Worm (Caenorhabditis elegans) whole organism, early embryonic: Measurements from ENCODE around the gene dif-1.

Source experiments
- B0310.2 ChIP-seq: sonication (generic microtip); optimal IDR thresholded peaks from 2 replicates; lab custom pipeline; 2016; ENCODE audit warnings: mild to moderate bottlenecking, missing genetic modification characterization, missing compliant biosample characterization
- F13C5.2 ChIP-seq: sonication (generic microtip); optimal IDR thresholded peaks from 2 replicates; lab custom pipeline; 2017; ENCODE audit warnings: mild to moderate bottlenecking, missing genetic modification characterization, inconsistent platforms, missing compliant biosample characterization
- aly-1 ChIP-seq: sonication (generic microtip); optimal IDR thresholded peaks from 2 replicates; lab custom pipeline; 2016; ENCODE audit warnings: missing genetic modification characterization, missing compliant biosample characterization
- ama-1 ChIP-seq: fragments of 150-350 bp; optimal IDR thresholded peaks from 2 replicates; lab custom pipeline; 2014
- ceh-36 ChIP-seq: sonication (generic microtip); optimal IDR thresholded peaks from 2 replicates; lab custom pipeline; 2016; ENCODE audit warnings: missing genetic modification characterization, inconsistent platforms, missing compliant biosample characterization
- ets-7 ChIP-seq: sonication (generic microtip); optimal IDR thresholded peaks from 2 replicates; lab custom pipeline; 2016; ENCODE audit warnings: missing genotype, missing genetic modification characterization, missing compliant biosample characterization
- flt-1 ChIP-seq: fragments of 200-800 bp; sonication (Bioruptor generic); IDR thresholded peaks from 2 replicates; pipeline ENCODE4 v1.3.6; 2022; ENCODE audit warnings: missing genetic modification characterization, missing compliant biosample characterization
- hmbx-1 ChIP-seq: sonication (generic microtip); optimal IDR thresholded peaks from 2 replicates; lab custom pipeline; 2016; ENCODE audit warnings: mild to moderate bottlenecking, missing genetic modification characterization, missing compliant biosample characterization
- pes-1 ChIP-seq: fragments of 200-800 bp; sonication (Bioruptor generic); IDR thresholded peaks from 2 replicates; pipeline ENCODE4 v1.3.6; 2022; ENCODE audit warnings: missing genetic modification reagents, missing genetic modification characterization, missing compliant biosample characterization
- scrt-1 ChIP-seq: fragments of 200-800 bp; sonication (Bioruptor generic); IDR thresholded peaks from 2 replicates; pipeline ENCODE4 v1.3.6; 2022; ENCODE audit warnings: missing genetic modification characterization, missing compliant biosample characterization
- sea-1 ChIP-seq: fragments of 200-800 bp; sonication (Bioruptor generic); conservative IDR thresholded peaks from 2 replicates; pipeline ENCODE4 v1.3.6; 2022; ENCODE audit warnings: missing genetic modification characterization, missing compliant biosample characterization
- tbx-11 ChIP-seq: fragments of 200-800 bp; sonication (Bioruptor generic); IDR thresholded peaks from 2 replicates; pipeline ENCODE4 v1.3.6; 2022; ENCODE audit warnings: missing genetic modification characterization, missing compliant biosample characterization
- tbx-37 ChIP-seq: fragments of 200-800 bp; sonication (Bioruptor generic); conservative IDR thresholded peaks from 2 replicates; pipeline ENCODE4 v1.3.6; 2022; ENCODE audit warnings: missing genetic modification reagents, missing genetic modification characterization, missing compliant biosample characterization
- tra-4 ChIP-seq: sonication (generic microtip); optimal IDR thresholded peaks from 2 replicates; lab custom pipeline; 2017; ENCODE audit warnings: missing genetic modification characterization, missing compliant biosample characterization

ce11 chrIV:7573944-7574343, 21.1 kb upstream of the dif-1 start:
- TF ChIP-seq ets-7 (tag; lab: Kevin White, UChicago) (peak; percentile 90), B0310.2 (tag; lab: Kevin White, UChicago) (peak; percentile 94), pes-1 (peak; percentile 96), aly-1 (tag; lab: Kevin White, UChicago) (peak; percentile 95), ama-1 (lab: Kevin White, UChicago) (peak; percentile 5), tra-4 (peak; percentile 96), flt-1 (peak; percentile 97), scrt-1 (GFP tag; lab: Robert Waterston, UW) (peak; percentile 95), sea-1 (GFP tag; lab: Robert Waterston, UW) (peak; percentile 97), F13C5.2 (tag; lab: Kevin White, UChicago) (peak; percentile 95), hmbx-1 (tag; lab: Kevin White, UChicago) (peak; percentile 84), tbx-11 (GFP tag; lab: Robert Waterston, UW) (peak; percentile 92), ceh-36 (tag; lab: Kevin White, UChicago) (peak; percentile 96), tbx-37 (GFP tag; lab: Robert Waterston, UW) (peak; percentile 97)
